Fruit fly (Drosophila melanogaster) whole organism, prepupa: ENCODE results near the gene CG14325.

Experiments used
- CG10669 ChIP-seq: fragments of 200-800 bp; sonication (Bioruptor generic); optimal IDR thresholded peaks from 3 replicates; lab custom pipeline; 2018; ENCODE audit warnings: missing biosample characterization, mild to moderate bottlenecking, missing genetic modification characterization, moderate library complexity
- CG11902 ChIP-seq: fragments of 200-800 bp; sonication (Bioruptor generic); optimal IDR thresholded peaks from 3 replicates; lab custom pipeline; 2016; ENCODE audit warnings: missing biosample characterization, missing genetic modification characterization
- CG16779 ChIP-seq: fragments of 200-800 bp; sonication (Bioruptor generic); optimal IDR thresholded peaks from 3 replicates; lab custom pipeline; 2017; ENCODE audit warnings: missing biosample characterization, mild to moderate bottlenecking, missing genetic modification characterization
- CG6163 ChIP-seq: fragments of 200-800 bp; sonication (Bioruptor generic); IDR thresholded peaks from 3 replicates; pipeline ENCODE4 v1.3.6; 2022; ENCODE audit warnings: missing biosample characterization, missing genetic modification characterization
- CG6276 ChIP-seq: fragments of 200-800 bp; sonication (Bioruptor generic); optimal IDR thresholded peaks from 2 replicates; lab custom pipeline; 2017; ENCODE audit warnings: missing biosample characterization, mild to moderate bottlenecking, missing genetic modification characterization
- dsx ChIP-seq: fragments of 200-800 bp; optimal IDR thresholded peaks from 3 replicates; lab custom pipeline; 2019; ENCODE audit warnings: missing biosample characterization, mild to moderate bottlenecking, missing genetic modification characterization, moderate library complexity; ENCODE audit not compliant: poor library complexity, severe bottlenecking
- topi ChIP-seq: fragments of 200-800 bp; sonication (Bioruptor generic); optimal IDR thresholded peaks from 3 replicates; lab custom pipeline; 2016; ENCODE audit warnings: missing biosample characterization, missing genetic modification characterization
- vri ChIP-seq: fragments of 200-800 bp; sonication (Bioruptor generic); optimal IDR thresholded peaks from 3 replicates; lab custom pipeline; 2016; ENCODE audit warnings: missing biosample characterization, mild to moderate bottlenecking, missing genetic modification characterization

DNA sequence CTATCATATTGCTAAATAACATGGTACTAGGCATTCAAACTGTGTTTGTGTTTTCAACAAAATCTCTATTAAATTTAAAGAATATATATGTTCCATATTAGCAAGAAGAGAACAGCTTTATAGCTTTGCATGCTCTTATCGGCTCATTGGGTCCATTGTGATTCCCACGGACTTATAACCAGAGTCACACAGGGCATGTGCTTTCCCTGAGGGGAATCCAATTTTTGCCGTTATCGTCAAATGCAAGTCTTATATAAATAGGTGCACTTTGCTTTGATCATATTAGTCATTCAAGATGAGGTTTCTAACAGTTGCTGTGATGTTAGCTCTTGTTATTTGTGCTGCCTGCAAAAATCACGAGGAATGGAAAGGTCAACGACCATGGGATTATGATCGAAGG lies 40.4 kb downstream of the CG14325 start, which contains the start of gene CG45045:
- TF ChIP-seq CG16779 (tag; lab: Kevin White, UChicago) (no peak), topi (GFP tag; lab: Kevin White, UChicago) (no peak), CG11902 (no peak), CG6163 (no peak), vri (GFP tag; lab: Kevin White, UChicago) (no peak), CG6276 (GFP tag; lab: Kevin White, UChicago) (no peak), dsx (GFP tag; lab: Kevin White, UChicago) (no peak), CG10669 (GFP tag; lab: Kevin White, UChicago) (no peak)
